Worm (Caenorhabditis elegans) whole organism, late embryonic: ENCODE measurements around the gene ima-1.

ENCODE experiments used
- C38D4.7 ChIP-seq: fragments of 200-800 bp; sonication (Bioruptor generic); optimal IDR thresholded peaks from 2 replicates; lab custom pipeline; 2018; ENCODE audit warnings: mild to moderate bottlenecking, missing genetic modification characterization, moderate library complexity, missing compliant biosample characterization
- F13H6.1 ChIP-seq: sonication (generic microtip); optimal IDR thresholded peaks from 2 replicates; lab custom pipeline; 2016; ENCODE audit warnings: missing genetic modification characterization, missing compliant biosample characterization
- K02D7.2 ChIP-seq: sonication (generic microtip); optimal IDR thresholded peaks from 2 replicates; lab custom pipeline; 2017; ENCODE audit warnings: mild to moderate bottlenecking, missing genetic modification characterization, missing compliant biosample characterization
- K09A11.1 ChIP-seq: sonication (generic microtip); optimal IDR thresholded peaks from 2 replicates; lab custom pipeline; 2017; ENCODE audit warnings: antibody characterized with exemption, mild to moderate bottlenecking, missing genetic modification characterization, missing compliant biosample characterization; ENCODE audit not compliant: insufficient read depth
- T23F11.4 ChIP-seq: fragments of 200-800 bp; sonication (Bioruptor generic); optimal IDR thresholded peaks from 2 replicates; lab custom pipeline; 2018; ENCODE audit warnings: mild to moderate bottlenecking, missing genetic modification characterization, missing compliant biosample characterization
- Y22D7AL.16 ChIP-seq: sonication (generic microtip); optimal IDR thresholded peaks from 2 replicates; lab custom pipeline; 2016; ENCODE audit warnings: missing genetic modification characterization, missing compliant biosample characterization
- ahr-1 ChIP-seq: sonication (generic microtip); optimal IDR thresholded peaks from 2 replicates; lab custom pipeline; 2016; ENCODE audit warnings: missing genetic modification characterization, missing compliant biosample characterization
- ama-1 ChIP-seq: fragments of 150-350 bp; optimal IDR thresholded peaks from 2 replicates; lab custom pipeline; 2014
- ceh-19 ChIP-seq: fragments of 200-800 bp; sonication (Bioruptor generic); optimal IDR thresholded peaks from 2 replicates; lab custom pipeline; 2018; ENCODE audit warnings: mild to moderate bottlenecking, missing genetic modification characterization, missing compliant biosample characterization
- ceh-2 ChIP-seq: sonication (generic microtip); optimal IDR thresholded peaks from 2 replicates; lab custom pipeline; 2016; ENCODE audit warnings: missing genotype, missing genetic modification characterization, missing compliant biosample characterization
- ceh-22 ChIP-seq: sonication (generic microtip); optimal IDR thresholded peaks from 2 replicates; lab custom pipeline; 2017; ENCODE audit warnings: missing biosample characterization, missing genetic modification characterization
- ceh-31 ChIP-seq: sonication (generic microtip); optimal IDR thresholded peaks from 2 replicates; lab custom pipeline; 2016; ENCODE audit warnings: missing genetic modification characterization, missing compliant biosample characterization
- ceh-34 ChIP-seq: sonication (generic microtip); optimal IDR thresholded peaks from 2 replicates; lab custom pipeline; 2016; ENCODE audit warnings: mild to moderate bottlenecking, missing genetic modification characterization, missing compliant biosample characterization
- ceh-45 ChIP-seq: fragments of 200-800 bp; sonication (Bioruptor generic); IDR thresholded peaks from 2 replicates; pipeline ENCODE4 v1.3.6; 2022; ENCODE audit warnings: missing genetic modification reagents, missing genetic modification characterization, missing compliant biosample characterization
- che-1 ChIP-seq: sonication (generic microtip); optimal IDR thresholded peaks from 2 replicates; lab custom pipeline; 2016; ENCODE audit warnings: mild to moderate bottlenecking, missing genetic modification characterization, missing compliant biosample characterization
- elt-2 ChIP-seq: sonication (generic microtip); optimal IDR thresholded peaks from 2 replicates; lab custom pipeline; 2016; ENCODE audit warnings: missing genetic modification reagents, missing genetic modification characterization, missing compliant biosample characterization
- fkh-6 ChIP-seq: sonication (generic microtip); optimal IDR thresholded peaks from 2 replicates; lab custom pipeline; 2016; ENCODE audit warnings: missing genetic modification characterization, missing compliant biosample characterization
- hlh-13 ChIP-seq: fragments of 200-800 bp; sonication (Bioruptor generic); optimal IDR thresholded peaks from 2 replicates; lab custom pipeline; 2018; ENCODE audit warnings: mild to moderate bottlenecking, missing genetic modification characterization, missing compliant biosample characterization
- hlh-15 ChIP-seq: sonication (generic microtip); optimal IDR thresholded peaks from 2 replicates; lab custom pipeline; 2016; ENCODE audit warnings: missing genetic modification characterization, missing compliant biosample characterization
- hlh-6 ChIP-seq: sonication (generic microtip); optimal IDR thresholded peaks from 2 replicates; lab custom pipeline; 2016; ENCODE audit warnings: missing genotype, missing genetic modification characterization, missing compliant biosample characterization
- lin-11 ChIP-seq: fragments of 200-800 bp; sonication (Bioruptor generic); optimal IDR thresholded peaks from 2 replicates; lab custom pipeline; 2018; ENCODE audit warnings: mild to moderate bottlenecking, missing genetic modification characterization, missing compliant biosample characterization
- npax-4 ChIP-seq: sonication (generic microtip); optimal IDR thresholded peaks from 2 replicates; lab custom pipeline; 2016; ENCODE audit warnings: missing genetic modification characterization, missing compliant biosample characterization
- odd-2 ChIP-seq: sonication (generic microtip); optimal IDR thresholded peaks from 2 replicates; lab custom pipeline; 2017; ENCODE audit warnings: antibody characterized with exemption, mild to moderate bottlenecking, missing genetic modification characterization, missing compliant biosample characterization
- pag-3 ChIP-seq: sonication (generic microtip); optimal IDR thresholded peaks from 2 replicates; lab custom pipeline; 2016; ENCODE audit warnings: missing compliant biosample characterization, missing genetic modification characterization, borderline replicate concordance
- pha-4 ChIP-seq: fragments of 150-350 bp; optimal IDR thresholded peaks from 2 replicates; lab custom pipeline; 2018; ENCODE audit warnings: missing biosample characterization, missing genetic modification reagents, missing genetic modification characterization
- ref-2 ChIP-seq: sonication (generic microtip); optimal IDR thresholded peaks from 2 replicates; lab custom pipeline; 2016; ENCODE audit warnings: missing genetic modification characterization, missing compliant biosample characterization
- sdc-2 ChIP-seq: sonication (generic microtip); optimal IDR thresholded peaks from 2 replicates; lab custom pipeline; 2016; ENCODE audit warnings: missing genotype, missing genetic modification characterization, missing compliant biosample characterization
- syd-9 ChIP-seq: sonication (generic microtip); optimal IDR thresholded peaks from 2 replicates; lab custom pipeline; 2016; ENCODE audit warnings: mild to moderate bottlenecking, missing genetic modification characterization, moderate library complexity, missing compliant biosample characterization
- tbx-2 ChIP-seq: sonication (generic microtip); optimal IDR thresholded peaks from 2 replicates; lab custom pipeline; 2016; ENCODE audit warnings: missing genetic modification characterization, missing compliant biosample characterization
- tbx-7 ChIP-seq: sonication (generic microtip); optimal IDR thresholded peaks from 2 replicates; lab custom pipeline; 2016; ENCODE audit warnings: missing genotype, missing genetic modification characterization, missing compliant biosample characterization
- unc-55 ChIP-seq: sonication (generic microtip); optimal IDR thresholded peaks from 2 replicates; lab custom pipeline; 2017; ENCODE audit warnings: missing biosample characterization, missing genetic modification reagents, missing genetic modification characterization
- zip-5 ChIP-seq: sonication (generic microtip); optimal IDR thresholded peaks from 2 replicates; lab custom pipeline; 2016; ENCODE audit warnings: missing genetic modification characterization, missing compliant biosample characterization
- ztf-16 ChIP-seq: sonication (generic microtip); optimal IDR thresholded peaks from 2 replicates; lab custom pipeline; 2017; ENCODE audit warnings: missing genetic modification characterization, missing compliant biosample characterization

ima-1 gene

ce11 chrV:11196631-11197258 lies 42.7 kb upstream of the ima-1 start:
- TF ChIP-seq hlh-13 (GFP tag; lab: Kevin White, UChicago) (no peak), ceh-31 (peak; percentile 32)

- no peak for TF ChIP-seq unc-55 (GFP tag; lab: Kevin White, UChicago)
- no peak for TF ChIP-seq pag-3 (tag; lab: Kevin White, UChicago)
- no peak for TF ChIP-seq Y22D7AL.16 (tag; lab: Kevin White, UChicago)
- no peak for TF ChIP-seq ceh-2 (tag; lab: Kevin White, UChicago)
- TF ChIP-seq pha-4 = no peak
- TF ChIP-seq, all 69 proteins: peak for 0
Observed at ce11 chrV:11198094-11198493, 41.4 kb upstream of the ima-1 start.

DNA sequence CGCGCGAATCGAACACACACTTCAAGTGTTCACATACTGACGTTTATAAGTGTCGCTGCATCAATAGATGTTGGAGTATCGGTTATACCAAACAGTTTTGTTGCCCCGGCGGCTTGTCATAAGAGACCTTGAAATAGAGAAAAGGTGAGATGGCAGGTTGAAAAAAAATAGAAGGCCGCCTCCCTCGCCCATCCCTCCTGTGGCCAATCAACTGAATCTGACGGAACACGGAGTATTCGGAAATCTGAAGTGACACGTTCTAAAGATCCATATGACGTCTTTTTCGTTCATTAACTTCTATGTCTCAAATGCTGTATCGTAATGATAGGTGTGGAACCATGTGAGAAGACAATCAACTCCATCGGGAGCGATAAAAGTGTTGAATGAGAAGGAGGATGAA lies 40.0 kb upstream of the ima-1 start:
- TF ChIP-seq K02D7.2 (tag; lab: Kevin White, UChicago) (no peak), lin-11 (no peak), unc-55 (GFP tag; lab: Kevin White, UChicago) (no peak), C38D4.7 (GFP tag; lab: Kevin White, UChicago) (no peak), odd-2 (tag; lab: Kevin White, UChicago) (no peak), fkh-6 (no peak), F13H6.1 (tag; lab: Kevin White, UChicago) (no peak), npax-4 (tag; lab: Kevin White, UChicago) (no peak), ahr-1 (tag; lab: Kevin White, UChicago) (no peak), che-1 (tag; lab: Kevin White, UChicago) (no peak), hlh-6 (no peak), K09A11.1 (no peak), pha-4 (no peak), tbx-2 (tag; lab: Kevin White, UChicago) (no peak), syd-9 (tag; lab: Kevin White, UChicago) (no peak), T23F11.4 (GFP tag; lab: Kevin White, UChicago) (no peak), hlh-13 (GFP tag; lab: Kevin White, UChicago) (no peak), ceh-34 (tag; lab: Kevin White, UChicago) (no peak), ceh-45 (no peak), ceh-22 (no peak)

ce11 chrV:11200316-11200715 lies 39.2 kb upstream of the ima-1 start, which contains the start of gene K10D6.3:
K10D6.3 (plus strand) TSS chrV:11200616.
- TF ChIP-seq ceh-22 = no peak
- no peak for TF ChIP-seq ceh-2 (tag; lab: Kevin White, UChicago)
- no peak for TF ChIP-seq unc-55 (GFP tag; lab: Kevin White, UChicago)
- TF ChIP-seq sdc-2 (tag; lab: Kevin White, UChicago) = no peak
- no peak for TF ChIP-seq elt-2 (tag; lab: Kevin White, UChicago)
- TF ChIP-seq pha-4 = no peak
- no peak for TF ChIP-seq ahr-1 (tag; lab: Kevin White, UChicago)
- TF ChIP-seq tbx-7 (tag; lab: Kevin White, UChicago) = no peak
- no peak for TF ChIP-seq ztf-16 (tag; lab: Kevin White, UChicago)
- TF ChIP-seq hlh-15 (tag; lab: Kevin White, UChicago) = no peak
- TF ChIP-seq, all 69 proteins: peak for 0

ce11 chrV:11201826-11202565 lies 37.5 kb upstream of the ima-1 start, which contains the start of gene K10D6.4:
K10D6.4 (plus strand) TSS chrV:11201925.
- TF ChIP-seq unc-55 (GFP tag; lab: Kevin White, UChicago) (no peak), ceh-19 (no peak), ceh-22 (no peak), elt-2 (tag; lab: Kevin White, UChicago) (peak; percentile 49), zip-5 (tag; lab: Kevin White, UChicago) (no peak), ama-1 (lab: Kevin White, UChicago) (no peak), ceh-34 (tag; lab: Kevin White, UChicago) (no peak), ref-2 (no peak)
